Fruit fly (Drosophila melanogaster): ENCODE results near the gene Tdh.
A peak's percentile ranks its signal among the peaks of the same experiment; 100 is the strongest.

The Tdh gene

dm6 chr3L:20493417-20494261 lies 26.9 kb downstream of the Tdh start (continued):
- TF ChIP-seq gsb (GFP tag; IDR thresholded peaks at IDR 0.05) (0 out of 2 replicates have a peak, but pooled peaks have one; percentile 41), sd (tag; optimal IDR thresholded peaks at IDR 0.05) (peak; percentile 19), Ptx1 (GFP tag; IDR thresholded peaks at IDR 0.05) (peak; percentile 87), fd3F (GFP tag; optimal IDR thresholded peaks at IDR 0.05) (peak; percentile 50), CG8089 (GFP tag; optimal IDR thresholded peaks at IDR 0.05) (no peak), tio (GFP tag; optimal IDR thresholded peaks at IDR 0.05) (peak; percentile 53), CG13424 (tag; optimal IDR thresholded peaks at IDR 0.05) (peak; percentile 73), CG11504 (tag; optimal IDR thresholded peaks at IDR 0.05) (peak; percentile 90), ems (GFP tag; optimal IDR thresholded peaks at IDR 0.05) (peak; percentile 20), Ssrp (tag; optimal IDR thresholded peaks at IDR 0.05) (peak; percentile 56), hbn (GFP tag; IDR thresholded peaks at IDR 0.05; ENCODE audit: partially characterized antibody) (no peak), ken (GFP tag; IDR thresholded peaks at IDR 0.05) (peak; percentile 38; the same call in 1 of the 3 replicates), CG12659 (GFP tag; optimal IDR thresholded peaks at IDR 0.05) (peak; percentile 69), CrebB (tag; optimal IDR thresholded peaks at IDR 0.05) (peak; percentile 28), ap (GFP tag; IDR thresholded peaks at IDR 0.05) (peak; percentile 56), scrt (GFP tag; optimal IDR thresholded peaks at IDR 0.05) (peak; percentile 64), CG2116 (GFP tag; optimal IDR thresholded peaks at IDR 0.05) (peak; percentile 15), CG12155 (GFP tag; optimal IDR thresholded peaks at IDR 0.05) (peak; percentile 72), ftz-f1 (GFP tag; optimal IDR thresholded peaks at IDR 0.05) (no peak), CG14860 (GFP tag; IDR thresholded peaks at IDR 0.05; ENCODE audit: partially characterized antibody) (no peak), CG18476 (GFP tag; optimal IDR thresholded peaks at IDR 0.05) (no peak), stwl (tag; optimal IDR thresholded peaks at IDR 0.05) (no peak), D19A (tag; optimal IDR thresholded peaks at IDR 0.05) (peak; percentile 99), CG9215 (GFP tag; IDR thresholded peaks at IDR 0.05) (peak; percentile 49), CG6272 (GFP tag; IDR thresholded peaks at IDR 0.05) (no peak), CG10147 (GFP tag; optimal IDR thresholded peaks at IDR 0.05) (peak; percentile 76), nerfin-1 (tag; optimal IDR thresholded peaks at IDR 0.05) (peak; percentile 15), row (GFP tag; IDR thresholded peaks at IDR 0.05) (peak; percentile 91), CkIIα-i1 (GFP tag; IDR thresholded peaks at IDR 0.05) (no peak), CG34422 (GFP tag; IDR thresholded peaks at IDR 0.05) (peak; percentile 85; the same call in 2 of the 3 replicates), HLHmδ (GFP tag; optimal IDR thresholded peaks at IDR 0.05) (no peak), CG12236 (GFP tag; optimal IDR thresholded peaks at IDR 0.05) (no peak), Rfx (GFP tag; IDR thresholded peaks at IDR 0.05) (peak; percentile 83), CG8388 (GFP tag; optimal IDR thresholded peaks at IDR 0.05) (peak; percentile 71), HmgZ (tag; optimal IDR thresholded peaks at IDR 0.05) (peak; percentile 55), repo (GFP tag; optimal IDR thresholded peaks at IDR 0.05) (no peak), unc-4 (GFP tag; IDR thresholded peaks at IDR 0.05; ENCODE audit: partially characterized antibody) (no peak), Max (GFP tag; optimal IDR thresholded peaks at IDR 0.05) (peak; percentile 12), Mrtf (GFP tag; IDR thresholded peaks at IDR 0.05) (peak; percentile 64; the same call in 1 of the 3 replicates), dpn (GFP tag; optimal IDR thresholded peaks at IDR 0.05) (peak; percentile 2 to 58), CG2712 (tag; optimal IDR thresholded peaks at IDR 0.05) (peak; percentile 82), stc (GFP tag; IDR thresholded peaks at IDR 0.05) (peak; percentile 84), HmgD (GFP tag; optimal IDR thresholded peaks at IDR 0.05) (no peak), Hr78 (GFP tag; optimal IDR thresholded peaks at IDR 0.05) (peak in 1 of 2 experiments; percentile 44), dan (GFP tag; IDR thresholded peaks at IDR 0.05) (no peak), CG12769 (tag; optimal IDR thresholded peaks at IDR 0.05) (peak; percentile 29), Hr3 (GFP tag; optimal IDR thresholded peaks at IDR 0.05) (peak; percentile 60), CHES-1-like (GFP tag; optimal IDR thresholded peaks at IDR 0.05) (peak; percentile 40)
